Worm (Caenorhabditis elegans): ENCODE data around the gene mask-1.

DNA sequence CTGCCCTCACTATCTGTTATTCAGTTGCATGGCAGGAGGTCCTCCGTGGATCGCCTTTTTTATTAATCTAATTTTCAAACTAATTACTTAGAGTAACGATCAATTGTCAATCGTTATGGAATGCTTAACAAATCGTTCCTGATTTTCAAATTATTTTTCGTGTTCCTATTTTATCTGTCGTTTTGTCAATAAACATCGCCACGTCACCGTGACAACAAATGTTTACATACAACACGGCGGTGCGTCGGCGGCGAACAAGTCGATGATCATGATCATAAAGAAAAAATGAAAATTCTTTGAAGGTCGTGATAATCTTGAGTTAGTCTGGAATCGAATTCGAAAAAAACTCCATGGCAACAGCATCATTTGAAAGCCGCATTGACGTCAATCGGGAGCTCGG is 29.2 kb upstream of the mask-1 start:
- TF ChIP-seq dpl-1 (GFP tag; optimal IDR thresholded peaks at IDR 0.05) (no peak), nhr-237 (tag; optimal IDR thresholded peaks at IDR 0.05) (no peak), blmp-1 (tag; optimal IDR thresholded peaks at IDR 0.05) (no peak), ceh-63 (GFP tag; optimal IDR thresholded peaks at IDR 0.05) (no peak), nhr-19 (GFP tag; conservative IDR thresholded peaks at IDR 0.05) (no peak), isw-1 (GFP tag; IDR thresholded peaks at IDR 0.05) (no peak), egl-27 (tag; optimal IDR thresholded peaks at IDR 0.05) (no peak)
